Worm (Caenorhabditis elegans) whole organism, L1 larva: ENCODE measurements around the gene ZK643.6.

Experiments
- C04F5.9 ChIP-seq: sonication (generic microtip); optimal IDR thresholded peaks from 2 replicates; lab custom pipeline; 2016; ENCODE audit warnings: missing genetic modification characterization, missing compliant biosample characterization
- blmp-1 ChIP-seq: fragments of 150-350 bp; optimal IDR thresholded peaks from 2 replicates; lab custom pipeline; 2014; ENCODE audit warnings: missing biosample characterization, missing genetic modification characterization
- ceh-63 ChIP-seq: fragments of 200-800 bp; sonication (Bioruptor generic); optimal IDR thresholded peaks from 2 replicates; lab custom pipeline; 2018; ENCODE audit warnings: mild to moderate bottlenecking, missing genetic modification characterization, missing compliant biosample characterization
- dsc-1 ChIP-seq: sonication (generic microtip); optimal IDR thresholded peaks from 2 replicates; lab custom pipeline; 2016; ENCODE audit warnings: mild to moderate bottlenecking, missing genetic modification characterization, missing compliant biosample characterization
- efl-1 ChIP-seq, 4 experiments: fragments of 150-350 bp; optimal IDR thresholded peaks in 3 of 4; peaks in 1 of 4; 1 replicate in 1 of 4; 2 replicates in 3 of 4; lab custom pipeline; 2014; ENCODE audit warnings: missing biosample characterization in 2 of 4, missing genetic modification characterization in 2 of 4, missing genetic modification reagents in 2 of 4
- fkh-4 ChIP-seq: sonication (generic microtip); optimal IDR thresholded peaks from 2 replicates; lab custom pipeline; 2016; ENCODE audit warnings: missing compliant biosample characterization, missing genetic modification characterization, borderline replicate concordance
- fkh-8 ChIP-seq: sonication (generic microtip); optimal IDR thresholded peaks from 2 replicates; lab custom pipeline; 2016; ENCODE audit warnings: mild to moderate bottlenecking, missing genetic modification characterization, missing compliant biosample characterization
- fos-1 ChIP-seq: fragments of 150-350 bp; optimal IDR thresholded peaks from 2 replicates; lab custom pipeline; 2014; ENCODE audit warnings: missing biosample characterization, missing genetic modification characterization
- hlh-17 ChIP-seq: fragments of 200-800 bp; sonication (Bioruptor generic); optimal IDR thresholded peaks from 2 replicates; lab custom pipeline; 2018; ENCODE audit warnings: missing genetic modification characterization, mild to moderate bottlenecking, missing compliant biosample characterization, moderate library complexity, borderline replicate concordance
- hlh-4 ChIP-seq: sonication (generic microtip); optimal IDR thresholded peaks from 2 replicates; lab custom pipeline; 2016; ENCODE audit warnings: mild to moderate bottlenecking, missing genetic modification characterization, missing compliant biosample characterization
- jun-1 ChIP-seq: fragments of 150-350 bp; optimal IDR thresholded peaks from 2 replicates; lab custom pipeline; 2014; ENCODE audit warnings: missing biosample characterization, missing genetic modification reagents, missing genetic modification characterization
- lin-14 ChIP-seq: fragments of 200-800 bp; sonication (Bioruptor generic); optimal IDR thresholded peaks from 2 replicates; lab custom pipeline; 2018; ENCODE audit warnings: mild to moderate bottlenecking, missing genetic modification characterization, moderate library complexity, missing compliant biosample characterization
- lin-35 ChIP-seq, 2 experiments: fragments of 150-350 bp; optimal IDR thresholded peaks; 2 replicates each; lab custom pipeline; 2014; ENCODE audit warnings: missing biosample characterization in 2 of 2, missing genetic modification characterization in 2 of 2, missing genetic modification reagents in 2 of 2
- lin-39 ChIP-seq: fragments of 150-350 bp; optimal IDR thresholded peaks from 2 replicates; lab custom pipeline; 2014; ENCODE audit warnings: missing biosample characterization, missing genetic modification reagents, missing genetic modification characterization
- lsy-2 ChIP-seq, 2 experiments: fragments of 150-350 bp; optimal IDR thresholded peaks; 2 replicates each; lab custom pipeline; 2014; ENCODE audit warnings: missing biosample characterization in 2 of 2, missing genetic modification characterization in 2 of 2
- mab-9 ChIP-seq: fragments of 200-800 bp; sonication (Bioruptor generic); IDR thresholded peaks from 2 replicates; pipeline ENCODE4 v1.3.6; 2022; ENCODE audit warnings: missing genetic modification reagents, missing genetic modification characterization, missing compliant biosample characterization
- mef-2 ChIP-seq: fragments of 150-350 bp; optimal IDR thresholded peaks from 2 replicates; lab custom pipeline; 2014; ENCODE audit warnings: missing biosample characterization, missing genetic modification characterization
- mep-1 ChIP-seq: fragments of 150-350 bp; optimal IDR thresholded peaks from 2 replicates; lab custom pipeline; 2014; ENCODE audit warnings: missing biosample characterization, missing genetic modification characterization
- nhr-11 ChIP-seq: fragments of 150-350 bp; optimal IDR thresholded peaks from 2 replicates; lab custom pipeline; 2014; ENCODE audit warnings: missing biosample characterization, missing genetic modification characterization
- nhr-19 ChIP-seq: fragments of 200-800 bp; sonication (Bioruptor generic); conservative IDR thresholded peaks from 2 replicates; pipeline ENCODE4 v1.3.6; 2022; ENCODE audit warnings: missing genetic modification characterization, missing compliant biosample characterization
- nhr-20 ChIP-seq: sonication (generic microtip); optimal IDR thresholded peaks from 2 replicates; lab custom pipeline; 2016; ENCODE audit warnings: mild to moderate bottlenecking, missing genetic modification characterization, missing compliant biosample characterization
- nhr-71 ChIP-seq: sonication (generic microtip); optimal IDR thresholded peaks from 2 replicates; lab custom pipeline; 2016; ENCODE audit warnings: mild to moderate bottlenecking, missing genetic modification characterization, moderate library complexity, missing compliant biosample characterization
- nhr-85 ChIP-seq: sonication (generic microtip); peaks from one replicate; lab custom pipeline; 2016; ENCODE audit warnings: missing genetic modification characterization, inconsistent platforms, missing compliant biosample characterization
- nhr-90 ChIP-seq: sonication (generic microtip); optimal IDR thresholded peaks from 2 replicates; lab custom pipeline; 2016; ENCODE audit warnings: mild to moderate bottlenecking, missing genetic modification characterization, missing compliant biosample characterization; ENCODE audit not compliant: poor library complexity
- pag-3 ChIP-seq: sonication (generic microtip); optimal IDR thresholded peaks from 2 replicates; lab custom pipeline; 2017; ENCODE audit warnings: missing genetic modification characterization, mild to moderate bottlenecking, missing compliant biosample characterization, antibody characterized with exemption, borderline replicate concordance; ENCODE audit not compliant: insufficient read depth
- rnt-1 ChIP-seq: sonication (generic microtip); optimal IDR thresholded peaks from 2 replicates; lab custom pipeline; 2016; ENCODE audit warnings: mild to moderate bottlenecking, missing genetic modification characterization, moderate library complexity, missing compliant biosample characterization
- skn-1 ChIP-seq: fragments of 150-350 bp; optimal IDR thresholded peaks from 2 replicates; lab custom pipeline; 2014; ENCODE audit warnings: missing biosample characterization, missing genetic modification characterization
- swsn-7 ChIP-seq: sonication (generic microtip); optimal IDR thresholded peaks from 2 replicates; lab custom pipeline; 2016; ENCODE audit warnings: missing genetic modification characterization, missing compliant biosample characterization
- tbx-2 ChIP-seq: sonication (generic microtip); optimal IDR thresholded peaks from 2 replicates; lab custom pipeline; 2016; ENCODE audit warnings: missing genetic modification characterization, missing compliant biosample characterization
- tlp-1 ChIP-seq: fragments of 150-350 bp; optimal IDR thresholded peaks from 2 replicates; lab custom pipeline; 2014; ENCODE audit warnings: missing biosample characterization, missing genetic modification characterization
- unc-30 ChIP-seq: sonication (generic microtip); optimal IDR thresholded peaks from 2 replicates; lab custom pipeline; 2017; ENCODE audit warnings: missing biosample characterization, missing genetic modification characterization
- unc-86 ChIP-seq: sonication (generic microtip); optimal IDR thresholded peaks from 2 replicates; lab custom pipeline; 2016; ENCODE audit warnings: missing genetic modification characterization, missing compliant biosample characterization
- ztf-11 ChIP-seq, 2 experiments: sonication (generic microtip); optimal IDR thresholded peaks; 2 replicates each; lab custom pipeline; 2016 to 2017; ENCODE audit warnings: missing genetic modification characterization in 2 of 2, missing biosample characterization in 1 of 2, missing compliant biosample characterization in 1 of 2

Gene ZK643.6

DNA sequence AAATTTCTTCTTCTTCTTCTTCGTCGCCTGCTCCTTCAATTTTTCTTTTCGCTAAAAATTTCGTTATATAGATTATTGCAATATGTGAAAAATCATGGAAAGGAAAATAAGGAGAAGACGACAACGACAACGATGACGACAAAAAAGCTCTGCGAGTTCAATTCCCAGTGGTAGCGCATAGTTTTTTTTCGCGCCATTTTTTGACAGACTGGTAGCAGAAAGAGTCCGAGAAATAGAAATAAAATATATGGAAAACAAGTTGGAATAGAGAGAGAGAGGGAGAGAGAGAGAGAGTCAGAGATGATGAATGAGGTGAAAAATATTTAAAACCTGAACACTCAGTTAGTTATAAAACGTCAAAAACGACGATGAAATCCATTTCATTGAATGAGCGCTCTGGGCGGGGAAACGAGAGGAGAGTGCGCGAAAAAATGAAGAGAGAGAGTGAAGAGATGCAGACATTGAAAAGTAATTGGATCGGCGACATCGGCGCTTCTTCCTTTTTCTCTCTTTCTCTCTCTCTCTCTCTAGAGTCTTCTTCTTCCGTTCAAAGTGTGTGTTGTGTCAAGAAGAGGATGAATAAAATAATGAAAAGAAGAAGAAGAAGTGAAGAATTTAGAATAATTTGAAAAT is 21.4 kb upstream of the ZK643.6 start, which contains the start of gene pde-2 (continued):
- TF ChIP-seq dsc-1 (tag; lab: Kevin White, UChicago) (peak; percentile 26), jun-1 (no peak), nhr-85 (tag; lab: Kevin White, UChicago) (peak; percentile 78), nhr-19 (peak; percentile 35; the same call in 1 of the 2 replicates), blmp-1 (tag; lab: Kevin White, UChicago) (peak; percentile 78), lsy-2 (tag; optimal IDR thresholded peaks at IDR 0.05; lab: Kevin White, UChicago) (peak; percentile 47 to 64), pag-3 (tag; lab: Kevin White, UChicago) (no peak), C04F5.9 (tag; lab: Kevin White, UChicago) (no peak), tlp-1 (no peak), hlh-4 (tag; lab: Kevin White, UChicago) (no peak), fos-1 (tag; lab: Kevin White, UChicago) (no peak), rnt-1 (tag; lab: Kevin White, UChicago) (peak; percentile 14), nhr-20 (tag; lab: Kevin White, UChicago) (peak; percentile 28), efl-1 (optimal IDR thresholded peaks at IDR 0.05; lab: Kevin White, UChicago) (peak; percentile 19 to 45), efl-1 (GFP tag; optimal IDR thresholded peaks at IDR 0.05 in 1 of 2; lab: Kevin White, UChicago) (no peak), fkh-4 (tag; lab: Kevin White, UChicago) (no peak), mef-2 (tag; lab: Kevin White, UChicago) (no peak), swsn-7 (peak; percentile 51)
- TF ChIP-seq, all 84 proteins: peak for 27

DNA sequence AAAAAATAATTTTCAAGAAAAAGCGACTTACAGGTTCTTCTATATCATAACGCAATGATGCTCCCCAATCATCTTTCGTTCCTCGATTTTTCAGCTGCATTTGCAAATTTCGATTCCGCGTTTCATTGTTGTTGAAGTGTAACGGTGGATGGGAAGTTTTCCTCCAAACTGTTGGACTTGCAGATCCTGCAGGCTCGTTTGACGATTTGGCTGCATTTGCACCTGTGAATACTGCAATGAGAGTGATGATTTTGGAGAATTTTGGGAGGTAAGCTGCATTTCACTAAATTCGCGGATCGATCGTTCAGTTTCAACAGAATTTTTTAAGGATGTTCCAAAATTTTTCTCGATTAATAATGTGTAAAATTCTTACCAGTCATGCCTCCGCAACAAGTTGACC is 20.3 kb upstream of the ZK643.6 start:
- TF ChIP-seq tlp-1 = no peak
- TF ChIP-seq hlh-17 = no peak
- TF ChIP-seq ceh-63 (GFP tag; lab: Kevin White, UChicago) = no peak
- TF ChIP-seq ztf-11 (tag; optimal IDR thresholded peaks at IDR 0.05; lab: Kevin White, UChicago) = no peak
- no peak for TF ChIP-seq mep-1 (tag; lab: Kevin White, UChicago)
- no peak for TF ChIP-seq jun-1
- no peak for TF ChIP-seq unc-30 (tag; lab: Kevin White, UChicago)
- no peak for TF ChIP-seq fkh-8 (tag; lab: Kevin White, UChicago)
- TF ChIP-seq nhr-11 (tag; lab: Kevin White, UChicago) = no peak
- no peak for TF ChIP-seq lin-35 (GFP tag; optimal IDR thresholded peaks at IDR 0.05; lab: Kevin White, UChicago)
- no peak for TF ChIP-seq rnt-1 (tag; lab: Kevin White, UChicago)

DNA sequence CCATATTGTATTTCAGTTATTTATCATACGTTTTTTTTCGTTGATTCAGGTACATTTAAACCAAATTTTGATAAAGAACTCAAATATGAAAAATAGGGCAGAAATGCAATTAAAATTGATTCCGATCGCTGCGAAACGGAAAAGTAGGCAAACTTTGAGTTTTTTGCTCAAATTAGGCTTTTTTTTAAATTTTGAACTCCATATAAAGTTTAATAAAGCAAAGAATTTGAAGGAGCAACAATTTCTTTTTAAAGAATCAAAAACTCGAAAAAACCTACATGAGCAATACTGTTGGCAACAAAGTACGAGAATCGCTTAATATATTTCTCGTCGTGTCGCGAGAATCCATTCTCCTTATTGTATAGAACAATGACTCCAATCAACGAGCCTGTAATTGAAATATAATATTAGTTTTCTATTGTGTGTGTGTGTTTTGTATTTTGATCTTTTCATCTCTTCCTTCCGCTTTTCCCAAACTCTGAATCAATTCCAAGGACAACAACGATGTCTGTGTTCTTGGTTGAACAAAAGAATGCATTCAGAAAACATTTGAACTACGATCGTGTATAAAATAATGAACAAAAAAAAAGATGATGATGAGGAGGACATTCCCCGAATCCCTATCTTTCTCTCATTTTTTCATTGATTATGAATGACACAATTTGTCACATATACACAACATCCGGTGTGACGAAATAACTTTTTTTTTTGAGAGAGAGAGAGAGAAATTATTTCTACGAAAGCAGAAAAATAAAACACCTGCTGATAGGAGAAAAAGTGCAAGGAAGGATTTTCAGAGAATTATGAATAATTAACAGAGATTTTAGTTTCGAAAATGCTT is 18.2 kb upstream of the ZK643.6 start:
- TF ChIP-seq blmp-1 (tag; lab: Kevin White, UChicago) = peak; percentile 17
- TF ChIP-seq mab-9 = no peak
- no peak for TF ChIP-seq lin-39
- TF ChIP-seq nhr-90 (tag; lab: Kevin White, UChicago) = peak; percentile 20
- peak; percentile 61 for TF ChIP-seq nhr-71
- TF ChIP-seq efl-1 (optimal IDR thresholded peaks at IDR 0.05; lab: Kevin White, UChicago) = no peak
- peak in 1 of 2 experiments; percentile 75 for TF ChIP-seq efl-1 (GFP tag; optimal IDR thresholded peaks at IDR 0.05 in 1 of 2; lab: Kevin White, UChicago)
- TF ChIP-seq lin-14 = peak; percentile 47
- peak; percentile 25 for TF ChIP-seq dsc-1 (tag; lab: Kevin White, UChicago)
- no peak for TF ChIP-seq lin-35 (GFP tag; optimal IDR thresholded peaks at IDR 0.05; lab: Kevin White, UChicago)
- TF ChIP-seq mep-1 (tag; lab: Kevin White, UChicago) = peak; percentile 13
- peak; percentile 18 for TF ChIP-seq skn-1
- TF ChIP-seq unc-86 (tag; lab: Kevin White, UChicago) = peak; percentile 16
- no peak for TF ChIP-seq tbx-2 (tag; lab: Kevin White, UChicago)
- TF ChIP-seq fkh-8 (tag; lab: Kevin White, UChicago) = peak; percentile 53
- TF ChIP-seq fkh-4 (tag; lab: Kevin White, UChicago) = no peak
- TF ChIP-seq, all 84 proteins: peak for 10
